Fruit fly (Drosophila melanogaster): ENCODE measurements around the gene CG6693.

Gene CG6693

DNA sequence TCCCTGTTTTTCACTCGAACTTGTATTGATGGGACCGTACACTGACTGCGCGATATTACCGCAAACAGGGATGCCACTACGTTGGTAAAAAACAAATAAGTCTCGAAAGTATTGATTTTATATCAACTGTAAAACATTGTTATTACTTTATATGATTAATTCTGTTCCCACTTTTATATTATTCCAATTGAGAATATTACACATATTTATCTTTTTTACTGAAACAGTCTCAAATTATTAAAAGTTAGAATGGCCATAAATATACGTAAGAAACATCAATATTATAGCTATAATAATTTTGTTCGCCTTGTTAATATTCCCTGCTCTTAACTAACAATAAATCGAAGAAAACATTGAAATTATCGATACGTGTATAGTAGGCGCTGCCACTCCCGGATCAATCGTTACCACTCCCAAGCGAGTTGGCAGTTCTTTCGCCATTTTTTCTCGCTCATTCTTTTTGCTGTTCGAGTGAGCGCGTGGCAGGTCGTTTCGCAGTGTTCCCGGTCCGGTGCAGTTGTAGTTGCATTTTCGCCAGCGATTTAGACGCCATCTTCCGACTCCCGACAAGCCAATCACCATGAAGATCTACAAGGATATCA, 11.5 kb downstream of the CG6693 start, which contains the start of the genes SdhC and Tctp:
TSS of gene SdhC (minus strand) at position 49 of the 602 bp plus-strand sequence.
TSS of gene Tctp (plus strand) at position 447 of the 602 bp plus-strand sequence.
- TF ChIP-seq bab1 (GFP tag; optimal IDR thresholded peaks at IDR 0.05) (peak; percentile 48), cic (GFP tag; optimal IDR thresholded peaks at IDR 0.05) (peak; percentile 69), CG33017 (tag; optimal IDR thresholded peaks at IDR 0.05) (peak; percentile 37), CG11617 (GFP tag; optimal IDR thresholded peaks at IDR 0.05) (peak; percentile 90), pad (GFP tag; optimal IDR thresholded peaks at IDR 0.05) (peak; percentile 42), CG5204 (GFP tag; optimal IDR thresholded peaks at IDR 0.05) (no peak), tj (GFP tag; optimal IDR thresholded peaks at IDR 0.05) (peak; percentile 32), CG12768 (GFP tag; optimal IDR thresholded peaks at IDR 0.05) (peak; percentile 44), CG7045 (GFP tag; optimal IDR thresholded peaks at IDR 0.05) (peak; percentile 48), kay (GFP tag; ENCODE audit: borderline replicate concordance) (no peak), cnc (optimal IDR thresholded peaks at IDR 0.05) (no peak), toe (GFP tag; optimal IDR thresholded peaks at IDR 0.05) (peak; percentile 77), Clk (GFP tag; optimal IDR thresholded peaks at IDR 0.05) (no peak), ovo (GFP tag; optimal IDR thresholded peaks at IDR 0.05) (peak; percentile 74), CG1620 (GFP tag; optimal IDR thresholded peaks at IDR 0.05) (peak; percentile 51), CG14711 (tag; optimal IDR thresholded peaks at IDR 0.05) (peak; percentile 36), Hr96 (GFP tag; optimal IDR thresholded peaks at IDR 0.05) (peak; percentile 77), Crg-1 (GFP tag; optimal IDR thresholded peaks at IDR 0.05) (peak; percentile 33), CG7101 (tag; optimal IDR thresholded peaks at IDR 0.05) (peak; percentile 68), Mnt (GFP tag; optimal IDR thresholded peaks at IDR 0.05) (peak; percentile 92)

DNA sequence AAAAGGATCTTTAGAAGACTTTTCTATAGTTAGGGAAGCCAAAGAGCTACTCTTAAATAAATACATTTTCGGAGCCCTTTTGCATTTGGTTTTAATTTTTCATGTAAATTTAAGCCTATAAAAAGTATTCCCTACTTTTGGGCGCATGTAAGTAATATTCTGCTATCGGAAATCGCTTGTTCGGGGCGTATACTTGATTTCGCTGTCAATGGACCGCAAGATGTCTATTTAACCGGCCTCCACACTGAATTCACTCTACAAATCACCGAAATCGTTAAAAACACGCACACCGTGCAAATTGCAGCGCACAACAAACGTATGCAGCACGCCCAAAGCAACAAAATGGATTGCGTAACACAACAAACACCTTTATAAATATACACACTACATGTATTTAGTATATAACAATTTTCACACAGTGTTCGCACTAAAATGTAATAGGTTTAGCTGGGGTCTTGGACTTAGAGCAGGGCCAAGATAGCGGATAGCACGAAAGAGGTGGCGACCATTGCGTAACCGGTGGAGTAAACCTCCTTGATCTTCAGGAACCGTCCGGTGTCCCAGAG, 12.6 kb downstream of the CG6693 start:
- TF ChIP-seq CG5204 (GFP tag; optimal IDR thresholded peaks at IDR 0.05) = no peak
- no peak for TF ChIP-seq CG7101 (tag; optimal IDR thresholded peaks at IDR 0.05)
- peak; percentile 48 for TF ChIP-seq bab1 (GFP tag; optimal IDR thresholded peaks at IDR 0.05)
- TF ChIP-seq cnc (optimal IDR thresholded peaks at IDR 0.05) = no peak
- TF ChIP-seq CG1620 (GFP tag; optimal IDR thresholded peaks at IDR 0.05) = no peak
- peak; percentile 44 for TF ChIP-seq cic (GFP tag; optimal IDR thresholded peaks at IDR 0.05)
- peak; percentile 18 for TF ChIP-seq Mnt (GFP tag; optimal IDR thresholded peaks at IDR 0.05)
- no peak for TF ChIP-seq Clk (GFP tag; optimal IDR thresholded peaks at IDR 0.05)
- TF ChIP-seq CG12768 (GFP tag; optimal IDR thresholded peaks at IDR 0.05) = no peak
- TF ChIP-seq ovo (GFP tag; optimal IDR thresholded peaks at IDR 0.05) = no peak
- TF ChIP-seq CG33017 (tag; optimal IDR thresholded peaks at IDR 0.05) = no peak

DNA sequence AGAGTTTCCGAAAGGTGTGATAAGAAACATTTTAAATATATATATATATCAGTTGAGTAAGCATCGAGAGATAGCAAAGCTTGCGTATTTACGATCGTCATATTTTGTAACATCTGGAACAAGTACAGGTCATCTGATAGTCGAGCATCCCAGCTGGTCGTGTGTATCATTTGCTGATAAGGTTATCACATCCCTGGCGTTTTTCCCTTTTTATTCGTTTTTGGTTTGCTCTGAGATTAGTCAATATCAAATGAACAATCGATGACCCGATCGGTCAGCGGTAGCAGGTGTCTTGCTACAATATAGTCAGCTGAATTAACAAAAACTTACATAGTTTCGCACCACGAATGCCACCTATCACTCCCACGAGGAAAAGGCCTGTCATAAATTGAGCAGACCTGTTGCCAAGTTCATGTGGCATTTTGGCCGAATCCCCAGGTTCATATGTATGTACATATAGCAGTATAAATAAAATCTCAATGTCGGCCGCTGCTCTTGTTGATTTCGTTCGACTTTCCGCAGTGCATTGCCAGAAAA, 20.5 kb downstream of the CG6693 start:
- TF ChIP-seq CG5204 (GFP tag; optimal IDR thresholded peaks at IDR 0.05) = no peak
- TF ChIP-seq Hr96 (GFP tag; optimal IDR thresholded peaks at IDR 0.05) = no peak
- no peak for TF ChIP-seq cnc (optimal IDR thresholded peaks at IDR 0.05)
- peak; percentile 42 for TF ChIP-seq CG11617 (GFP tag; optimal IDR thresholded peaks at IDR 0.05)
- peak; percentile 46 for TF ChIP-seq CG33017 (tag; optimal IDR thresholded peaks at IDR 0.05)
- peak; percentile 50 for TF ChIP-seq CG7101 (tag; optimal IDR thresholded peaks at IDR 0.05)
- no peak for TF ChIP-seq toe (GFP tag; optimal IDR thresholded peaks at IDR 0.05)
- TF ChIP-seq Crg-1 (GFP tag; optimal IDR thresholded peaks at IDR 0.05) = no peak

dm6 chr3R:11200042-11200884, 21.2 kb downstream of the CG6693 start:
- peak; percentile 92 for TF ChIP-seq kay (GFP tag; ENCODE audit: borderline replicate concordance)
- no peak for TF ChIP-seq cnc (optimal IDR thresholded peaks at IDR 0.05)
- peak; percentile 2 for TF ChIP-seq CG7045 (GFP tag; optimal IDR thresholded peaks at IDR 0.05)
- no peak for TF ChIP-seq Clk (GFP tag; optimal IDR thresholded peaks at IDR 0.05)
- TF ChIP-seq Crg-1 (GFP tag; optimal IDR thresholded peaks at IDR 0.05) = no peak
- TF ChIP-seq cic (GFP tag; optimal IDR thresholded peaks at IDR 0.05) = peak; percentile 30
- no peak for TF ChIP-seq Hr96 (GFP tag; optimal IDR thresholded peaks at IDR 0.05)
- TF ChIP-seq CG14711 (tag; optimal IDR thresholded peaks at IDR 0.05) = peak; percentile 56
- peak; percentile 27 for TF ChIP-seq Mnt (GFP tag; optimal IDR thresholded peaks at IDR 0.05)

dm6 chr3R:11199227-11199835, 22.1 kb downstream of the CG6693 start:
- TF ChIP-seq CG33017 (tag; optimal IDR thresholded peaks at IDR 0.05) (peak; percentile 23), Mnt (GFP tag; optimal IDR thresholded peaks at IDR 0.05) (no peak), Clk (GFP tag; optimal IDR thresholded peaks at IDR 0.05) (no peak), kay (GFP tag; ENCODE audit: borderline replicate concordance) (peak; percentile 66), CG14711 (tag; optimal IDR thresholded peaks at IDR 0.05) (no peak), tj (GFP tag; optimal IDR thresholded peaks at IDR 0.05) (no peak), toe (GFP tag; optimal IDR thresholded peaks at IDR 0.05) (no peak), Hr96 (GFP tag; optimal IDR thresholded peaks at IDR 0.05) (no peak), CG7101 (tag; optimal IDR thresholded peaks at IDR 0.05) (no peak), pad (GFP tag; optimal IDR thresholded peaks at IDR 0.05) (no peak), cic (GFP tag; optimal IDR thresholded peaks at IDR 0.05) (peak; percentile 77), CG12768 (GFP tag; optimal IDR thresholded peaks at IDR 0.05) (no peak), Crg-1 (GFP tag; optimal IDR thresholded peaks at IDR 0.05) (no peak), CG7045 (GFP tag; optimal IDR thresholded peaks at IDR 0.05) (peak; percentile 0), CG1620 (GFP tag; optimal IDR thresholded peaks at IDR 0.05) (no peak)

Data from whole organism, adult.